Worm (Caenorhabditis elegans) whole organism, L1 larva: ENCODE measurements around the gene T25G12.11.
A peak's percentile ranks its signal among the peaks of the same experiment; 100 is the strongest.

ENCODE experiments used
- ama-1 ChIP-seq: fragments of 150-350 bp; optimal IDR thresholded peaks from 2 replicates; lab custom pipeline; 2014
- egl-27 ChIP-seq, 2 experiments: fragments of 150-350 bp in 1 of 2; sonication (generic microtip); optimal IDR thresholded peaks; 3 replicates each; lab custom pipeline; 2017 to 2018; ENCODE audit warnings: missing biosample characterization in 2 of 2, missing genetic modification characterization in 2 of 2, missing genetic modification reagents in 2 of 2
- fkh-10 ChIP-seq: sonication (generic microtip); optimal IDR thresholded peaks from 2 replicates; lab custom pipeline; 2017; ENCODE audit warnings: missing biosample characterization, missing genetic modification reagents, missing genetic modification characterization
- lin-35 ChIP-seq, 2 experiments: fragments of 150-350 bp; optimal IDR thresholded peaks; 2 replicates each; lab custom pipeline; 2014; ENCODE audit warnings: missing biosample characterization in 2 of 2, missing genetic modification characterization in 2 of 2, missing genetic modification reagents in 2 of 2
- lin-39 ChIP-seq: fragments of 150-350 bp; optimal IDR thresholded peaks from 2 replicates; lab custom pipeline; 2014; ENCODE audit warnings: missing biosample characterization, missing genetic modification reagents, missing genetic modification characterization
- mdl-1 ChIP-seq, 2 experiments: fragments of 150-350 bp; optimal IDR thresholded peaks; 2 replicates each; lab custom pipeline; 2014 to 2017; ENCODE audit warnings: missing biosample characterization in 2 of 2, missing genetic modification characterization in 2 of 2, inconsistent platforms in 1 of 2
- mep-1 ChIP-seq: fragments of 150-350 bp; optimal IDR thresholded peaks from 2 replicates; lab custom pipeline; 2014; ENCODE audit warnings: missing biosample characterization, missing genetic modification characterization
- nhr-20 ChIP-seq: sonication (generic microtip); optimal IDR thresholded peaks from 2 replicates; lab custom pipeline; 2016; ENCODE audit warnings: mild to moderate bottlenecking, missing genetic modification characterization, missing compliant biosample characterization
- pag-3 ChIP-seq: sonication (generic microtip); optimal IDR thresholded peaks from 2 replicates; lab custom pipeline; 2017; ENCODE audit warnings: missing genetic modification characterization, mild to moderate bottlenecking, missing compliant biosample characterization, antibody characterized with exemption, borderline replicate concordance; ENCODE audit not compliant: insufficient read depth
- rnt-1 ChIP-seq: sonication (generic microtip); optimal IDR thresholded peaks from 2 replicates; lab custom pipeline; 2016; ENCODE audit warnings: mild to moderate bottlenecking, missing genetic modification characterization, moderate library complexity, missing compliant biosample characterization
- snpc-4 ChIP-seq: fragments of 150-350 bp; optimal IDR thresholded peaks from 2 replicates; lab custom pipeline; 2014; ENCODE audit warnings: missing biosample characterization, missing genetic modification characterization
- unc-62 ChIP-seq: fragments of 150-350 bp; optimal IDR thresholded peaks from 2 replicates; lab custom pipeline; 2014; ENCODE audit warnings: missing biosample characterization, missing genetic modification reagents, missing genetic modification characterization
- unc-86 ChIP-seq: sonication (generic microtip); optimal IDR thresholded peaks from 2 replicates; lab custom pipeline; 2016; ENCODE audit warnings: missing genetic modification characterization, missing compliant biosample characterization

ce11 chrX:17217050-17217813 is 20.1 kb downstream of the T25G12.11 start, which contains the start of gene acdh-7:
- TF ChIP-seq unc-62 (GFP tag; lab: Kevin White, UChicago) (no peak), pag-3 (tag; lab: Kevin White, UChicago) (no peak), rnt-1 (tag; lab: Kevin White, UChicago) (peak; percentile 42), fkh-10 (GFP tag; lab: Kevin White, UChicago) (no peak), mdl-1 (tag; optimal IDR thresholded peaks at IDR 0.05; lab: Kevin White, UChicago) (no peak), lin-39 (tag; lab: Kevin White, UChicago) (no peak), lin-35 (GFP tag; optimal IDR thresholded peaks at IDR 0.05; lab: Kevin White, UChicago) (no peak), unc-86 (tag; lab: Kevin White, UChicago) (no peak), egl-27 (tag; optimal IDR thresholded peaks at IDR 0.05; lab: Kevin White, UChicago) (no peak), snpc-4 (tag; lab: Kevin White, UChicago) (no peak), ama-1 (no peak), nhr-20 (tag; lab: Kevin White, UChicago) (peak; percentile 12), mep-1 (tag; lab: Kevin White, UChicago) (no peak)
